Worm (Caenorhabditis elegans): ENCODE measurements around the gene rilp-1.
A peak's percentile ranks its signal among the peaks of the same experiment; 100 is the strongest.

The rilp-1 gene

DNA sequence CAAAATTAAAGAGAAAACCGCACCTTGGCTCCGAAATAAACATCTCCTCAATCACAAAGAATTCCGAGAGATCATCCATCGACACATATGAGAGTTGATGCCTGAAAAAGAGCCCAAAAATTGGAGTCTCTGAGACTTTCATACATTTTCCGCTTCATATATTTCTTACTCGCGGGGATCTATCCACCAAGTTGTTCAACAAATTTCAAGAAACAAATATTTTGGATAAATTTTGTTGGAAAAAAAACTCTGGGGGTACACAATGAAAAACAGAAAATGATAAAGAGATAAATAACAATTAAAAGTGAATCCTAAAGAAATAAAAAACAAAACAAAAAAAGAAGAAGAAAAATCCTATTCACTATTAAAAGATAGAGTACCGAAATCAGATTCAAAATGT, 8.9 kb upstream of the rilp-1 start, which contains the start of gene sel-8:
Gene sel-8, minus strand, starts transcription at position 101 of the 400 bp plus-strand sequence.
- TF ChIP-seq aha-1 (tag): peak; percentile 19
- no peak for TF ChIP-seq lir-3 (tag; optimal IDR thresholded peaks at IDR 0.05)

DNA sequence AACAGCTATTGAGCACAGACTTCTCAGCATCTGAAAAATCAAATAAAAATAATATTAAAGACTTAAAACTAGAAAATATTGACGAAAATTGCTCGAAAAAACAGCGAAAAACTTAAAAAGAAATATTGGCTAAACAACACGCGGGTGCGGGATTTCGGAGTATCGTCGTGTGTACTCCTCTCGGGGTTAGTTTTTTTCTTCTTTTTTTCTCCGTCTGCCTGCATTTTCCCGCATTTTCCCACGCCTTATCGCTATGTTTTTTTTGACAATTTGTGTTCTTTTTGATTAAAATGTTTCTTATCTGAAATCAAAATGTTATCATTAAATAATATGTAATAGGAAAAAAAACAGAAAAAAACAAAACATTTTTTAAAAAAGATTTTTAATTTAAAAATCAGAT, 5.6 kb upstream of the rilp-1 start, which contains the start of gene mrps-31:
Gene mrps-31, minus strand, starts transcription at position 36 of the 400 bp plus-strand sequence.
- no peak for TF ChIP-seq ZK337.2 (GFP tag; IDR thresholded peaks at IDR 0.05)
- peak in 1 of 2 experiments; percentile 13 for TF ChIP-seq hif-1 (tag; optimal IDR thresholded peaks at IDR 0.05)
- TF ChIP-seq daf-16 (GFP tag; optimal IDR thresholded peaks at IDR 0.05): peak in 1 of 2 experiments; percentile 33
- TF ChIP-seq daf-16 (tag; optimal IDR thresholded peaks at IDR 0.05): peak; percentile 76
- no peak for TF ChIP-seq unc-39 (tag; optimal IDR thresholded peaks at IDR 0.05)
- peak; percentile 49 for TF ChIP-seq nhr-6 (tag; optimal IDR thresholded peaks at IDR 0.05)
- TF ChIP-seq dmd-6 (GFP tag; IDR thresholded peaks at IDR 0.05): peak; percentile 93
- peak; percentile 12 for TF ChIP-seq nhr-102 (tag; optimal IDR thresholded peaks at IDR 0.05)
- peak in 1 of 2 experiments; percentile 80 for TF ChIP-seq lsy-2 (tag; optimal IDR thresholded peaks at IDR 0.05)
- peak; percentile 59 for TF ChIP-seq mep-1 (tag; optimal IDR thresholded peaks at IDR 0.05)
- TF ChIP-seq mdl-1 (tag; optimal IDR thresholded peaks at IDR 0.05): peak in 1 of 2 experiments; percentile 21
- peak; percentile 53 for TF ChIP-seq dpl-1 (GFP tag; optimal IDR thresholded peaks at IDR 0.05)
- TF ChIP-seq nhr-28 (tag; optimal IDR thresholded peaks at IDR 0.05): peak; percentile 84
- TF ChIP-seq hlh-30 (tag; optimal IDR thresholded peaks at IDR 0.05; ENCODE audit: insufficient read depth): peak; percentile 40
- TF ChIP-seq dve-1 (tag; optimal IDR thresholded peaks at IDR 0.05; ENCODE audit: insufficient read depth): peak; percentile 91
- peak; percentile 99 for TF ChIP-seq T20F7.1 (GFP tag; optimal IDR thresholded peaks at IDR 0.05)
- no peak for TF ChIP-seq nhr-11 (tag; optimal IDR thresholded peaks at IDR 0.05)
- no peak for TF ChIP-seq lin-29 (GFP tag; IDR thresholded peaks at IDR 0.05)
- TF ChIP-seq nhr-48 (tag; optimal IDR thresholded peaks at IDR 0.05): peak; percentile 31
- peak; percentile 67 for TF ChIP-seq nhr-77 (tag; optimal IDR thresholded peaks at IDR 0.05)
- peak; percentile 89 for TF ChIP-seq Y48G9A.11 (GFP tag; IDR thresholded peaks at IDR 0.05)
- peak; percentile 87 for TF ChIP-seq pqm-1 (tag; optimal IDR thresholded peaks at IDR 0.05)
- peak; percentile 77 for TF ChIP-seq hlh-11 (tag; optimal IDR thresholded peaks at IDR 0.05)
- TF ChIP-seq pha-4 (GFP tag; IDR thresholded peaks at IDR 0.05): no peak
- no peak for TF ChIP-seq pha-4 (tag; optimal IDR thresholded peaks at IDR 0.05)
- TF ChIP-seq ctbp-1 (GFP tag; IDR thresholded peaks at IDR 0.05): no peak
- TF ChIP-seq mes-2 (tag; optimal IDR thresholded peaks at IDR 0.05; ENCODE audit: poor library complexity, severe bottlenecking): peak; percentile 59
- TF ChIP-seq lin-38 (GFP tag; IDR thresholded peaks at IDR 0.05): peak; percentile 28; the same call in 1 of the 2 replicates

DNA sequence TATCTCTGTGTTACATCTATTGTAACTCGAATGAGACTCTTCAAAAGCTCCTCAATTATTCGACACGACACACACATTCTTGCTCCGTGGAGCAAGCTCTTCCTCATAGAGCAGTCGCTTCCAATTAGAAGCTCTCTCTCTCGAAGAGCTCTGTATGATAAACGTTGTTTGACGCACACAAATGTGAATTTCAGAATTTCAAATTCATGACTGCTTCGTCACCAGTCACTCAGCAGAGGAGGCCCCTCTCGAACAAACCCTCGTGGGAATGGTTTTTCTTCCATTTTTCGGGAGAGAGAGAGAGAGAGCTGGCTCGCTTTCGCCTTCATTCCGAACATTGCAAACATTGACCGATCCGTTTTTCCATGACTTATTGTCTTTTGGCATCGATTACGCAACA, 3.6 kb upstream of the rilp-1 start:
- TF ChIP-seq aha-1 (tag) (peak; percentile 59), unc-62 (GFP tag; optimal IDR thresholded peaks at IDR 0.05 in 1 of 2) (peak in 1 of 2 experiments; percentile 98), unc-62 (tag; optimal IDR thresholded peaks at IDR 0.05) (no peak), set-16 (GFP tag; IDR thresholded peaks at IDR 0.05) (no peak)

DNA sequence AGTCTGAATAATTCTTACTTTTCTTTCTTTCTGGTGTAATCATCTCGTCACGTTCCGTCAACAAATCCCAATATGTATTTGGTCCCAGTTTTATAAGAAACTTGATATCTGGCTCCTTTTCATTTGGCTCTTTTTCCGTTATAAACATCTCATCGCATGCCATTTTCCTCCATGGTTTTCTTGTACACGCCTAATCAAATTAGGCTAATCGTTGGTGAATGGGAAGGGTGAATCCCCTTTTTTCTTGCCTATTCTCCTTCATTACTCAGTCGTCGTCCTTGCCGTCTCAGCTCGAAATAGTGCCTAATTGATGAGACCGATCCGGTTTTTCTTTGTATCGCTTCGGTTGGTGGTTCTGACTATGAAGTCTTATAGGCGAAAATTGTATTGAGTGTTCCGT, 1.8 kb upstream of the rilp-1 start:
- TF ChIP-seq mxl-2 (GFP tag; conservative IDR thresholded peaks at IDR 0.05): no peak
- TF ChIP-seq mep-1 (tag; optimal IDR thresholded peaks at IDR 0.05): no peak
- TF ChIP-seq vab-7 (GFP tag; IDR thresholded peaks at IDR 0.05): no peak
- TF ChIP-seq zfp-3 (GFP tag; conservative IDR thresholded peaks at IDR 0.05): no peak
- no peak for TF ChIP-seq F10B5.3 (tag; optimal IDR thresholded peaks at IDR 0.05)
- TF ChIP-seq jun-1 (tag; optimal IDR thresholded peaks at IDR 0.05): no peak
- TF ChIP-seq nhr-77 (tag; optimal IDR thresholded peaks at IDR 0.05): no peak
- no peak for TF ChIP-seq fos-1 (tag; optimal IDR thresholded peaks at IDR 0.05)
